Worm (Caenorhabditis elegans) whole organism, early embryonic: ENCODE results near the gene cyp-25A6.

Experiments
- B0310.2 ChIP-seq: sonication (generic microtip); optimal IDR thresholded peaks from 2 replicates; lab custom pipeline; 2016; ENCODE audit warnings: mild to moderate bottlenecking, missing genetic modification characterization, missing compliant biosample characterization
- F13C5.2 ChIP-seq: sonication (generic microtip); optimal IDR thresholded peaks from 2 replicates; lab custom pipeline; 2017; ENCODE audit warnings: mild to moderate bottlenecking, missing genetic modification characterization, inconsistent platforms, missing compliant biosample characterization
- ama-1 ChIP-seq: fragments of 150-350 bp; optimal IDR thresholded peaks from 2 replicates; lab custom pipeline; 2014
- ceh-36 ChIP-seq: sonication (generic microtip); optimal IDR thresholded peaks from 2 replicates; lab custom pipeline; 2016; ENCODE audit warnings: missing genetic modification characterization, inconsistent platforms, missing compliant biosample characterization
- ets-7 ChIP-seq: sonication (generic microtip); optimal IDR thresholded peaks from 2 replicates; lab custom pipeline; 2016; ENCODE audit warnings: missing genotype, missing genetic modification characterization, missing compliant biosample characterization
- hmbx-1 ChIP-seq: sonication (generic microtip); optimal IDR thresholded peaks from 2 replicates; lab custom pipeline; 2016; ENCODE audit warnings: mild to moderate bottlenecking, missing genetic modification characterization, missing compliant biosample characterization
- scrt-1 ChIP-seq: fragments of 200-800 bp; sonication (Bioruptor generic); IDR thresholded peaks from 2 replicates; pipeline ENCODE4 v1.3.6; 2022; ENCODE audit warnings: missing genetic modification characterization, missing compliant biosample characterization
- sea-1 ChIP-seq: fragments of 200-800 bp; sonication (Bioruptor generic); conservative IDR thresholded peaks from 2 replicates; pipeline ENCODE4 v1.3.6; 2022; ENCODE audit warnings: missing genetic modification characterization, missing compliant biosample characterization
- tbx-11 ChIP-seq: fragments of 200-800 bp; sonication (Bioruptor generic); IDR thresholded peaks from 2 replicates; pipeline ENCODE4 v1.3.6; 2022; ENCODE audit warnings: missing genetic modification characterization, missing compliant biosample characterization
- tra-4 ChIP-seq: sonication (generic microtip); optimal IDR thresholded peaks from 2 replicates; lab custom pipeline; 2017; ENCODE audit warnings: missing genetic modification characterization, missing compliant biosample characterization

ce11 chrIV:4176088-4176487 is 21.2 kb upstream of the cyp-25A6 start, which contains the start of gene dnj-15:
- TF ChIP-seq scrt-1 (GFP tag; lab: Robert Waterston, UW), result no peak
- TF ChIP-seq ets-7 (tag; lab: Kevin White, UChicago), result no peak
- TF ChIP-seq F13C5.2 (tag; lab: Kevin White, UChicago), result no peak
- TF ChIP-seq B0310.2 (tag; lab: Kevin White, UChicago), result no peak
- no peak for TF ChIP-seq ama-1 (lab: Kevin White, UChicago)
- TF ChIP-seq tbx-11 (GFP tag; lab: Robert Waterston, UW), result no peak
- no peak for TF ChIP-seq tra-4 (tag; lab: Kevin White, UChicago)
- no peak for TF ChIP-seq sea-1 (GFP tag; lab: Robert Waterston, UW)
- no peak for TF ChIP-seq hmbx-1 (tag; lab: Kevin White, UChicago)
- no peak for TF ChIP-seq ceh-36 (tag; lab: Kevin White, UChicago)
